Worm (Caenorhabditis elegans) whole organism, L1 larva: ENCODE results near the gene ucr-1.

Experiments used
- C34B4.2 ChIP-seq: sonication (generic microtip); optimal IDR thresholded peaks from 2 replicates; lab custom pipeline; 2017; ENCODE audit warnings: mild to moderate bottlenecking, missing genetic modification characterization, missing compliant biosample characterization
- F16B12.6 ChIP-seq: fragments of 150-350 bp; optimal IDR thresholded peaks from 2 replicates; lab custom pipeline; 2014; ENCODE audit warnings: missing biosample characterization, missing genetic modification characterization
- alr-1 ChIP-seq: fragments of 200-800 bp; sonication (Bioruptor generic); optimal IDR thresholded peaks from 2 replicates; lab custom pipeline; 2018; ENCODE audit warnings: borderline replicate concordance, mild to moderate bottlenecking, missing genetic modification characterization, missing compliant biosample characterization
- ceh-8 ChIP-seq: fragments of 200-800 bp; sonication (Bioruptor generic); optimal IDR thresholded peaks from 2 replicates; lab custom pipeline; 2018; ENCODE audit warnings: mild to moderate bottlenecking, missing genetic modification characterization, moderate library complexity, missing compliant biosample characterization
- dsc-1 ChIP-seq: sonication (generic microtip); optimal IDR thresholded peaks from 2 replicates; lab custom pipeline; 2016; ENCODE audit warnings: mild to moderate bottlenecking, missing genetic modification characterization, missing compliant biosample characterization
- efl-1 ChIP-seq, 4 experiments: fragments of 150-350 bp; optimal IDR thresholded peaks in 3 of 4; peaks in 1 of 4; 1 replicate in 1 of 4; 2 replicates in 3 of 4; lab custom pipeline; 2014; ENCODE audit warnings: missing biosample characterization in 2 of 4, missing genetic modification characterization in 2 of 4, missing genetic modification reagents in 2 of 4
- egl-27 ChIP-seq, 2 experiments: fragments of 150-350 bp in 1 of 2; sonication (generic microtip); optimal IDR thresholded peaks; 3 replicates each; lab custom pipeline; 2017 to 2018; ENCODE audit warnings: missing biosample characterization in 2 of 2, missing genetic modification characterization in 2 of 2, missing genetic modification reagents in 2 of 2
- fkh-8 ChIP-seq: sonication (generic microtip); optimal IDR thresholded peaks from 2 replicates; lab custom pipeline; 2016; ENCODE audit warnings: mild to moderate bottlenecking, missing genetic modification characterization, missing compliant biosample characterization
- lin-14 ChIP-seq: fragments of 200-800 bp; sonication (Bioruptor generic); optimal IDR thresholded peaks from 2 replicates; lab custom pipeline; 2018; ENCODE audit warnings: mild to moderate bottlenecking, missing genetic modification characterization, moderate library complexity, missing compliant biosample characterization
- lin-35 ChIP-seq, 2 experiments: fragments of 150-350 bp; optimal IDR thresholded peaks; 2 replicates each; lab custom pipeline; 2014; ENCODE audit warnings: missing biosample characterization in 2 of 2, missing genetic modification characterization in 2 of 2, missing genetic modification reagents in 2 of 2
- nhr-71 ChIP-seq: sonication (generic microtip); optimal IDR thresholded peaks from 2 replicates; lab custom pipeline; 2016; ENCODE audit warnings: mild to moderate bottlenecking, missing genetic modification characterization, moderate library complexity, missing compliant biosample characterization
- nhr-85 ChIP-seq: sonication (generic microtip); peaks from one replicate; lab custom pipeline; 2016; ENCODE audit warnings: missing genetic modification characterization, inconsistent platforms, missing compliant biosample characterization
- tbx-2 ChIP-seq: sonication (generic microtip); optimal IDR thresholded peaks from 2 replicates; lab custom pipeline; 2016; ENCODE audit warnings: missing genetic modification characterization, missing compliant biosample characterization
- zip-4 ChIP-seq: fragments of 200-800 bp; sonication (Bioruptor generic); optimal IDR thresholded peaks from 2 replicates; lab custom pipeline; 2018; ENCODE audit warnings: mild to moderate bottlenecking, missing genetic modification characterization, moderate library complexity, missing compliant biosample characterization

Gene ucr-1

ce11 chrIII:5642692-5643091 lies 50.8 kb downstream of the ucr-1 start:
- peak; percentile 5 for TF ChIP-seq lin-14 (GFP tag; lab: Kevin White, UChicago)
- peak; percentile 2 for TF ChIP-seq ceh-8 (GFP tag; lab: Kevin White, UChicago)
- no peak for TF ChIP-seq lin-35 (GFP tag; optimal IDR thresholded peaks at IDR 0.05; lab: Kevin White, UChicago)
- TF ChIP-seq efl-1 (optimal IDR thresholded peaks at IDR 0.05; lab: Kevin White, UChicago): no peak
- TF ChIP-seq efl-1 (GFP tag; optimal IDR thresholded peaks at IDR 0.05 in 1 of 2; lab: Kevin White, UChicago): peak in 1 of 2 experiments; percentile 49
- TF ChIP-seq dsc-1: peak; percentile 19
- no peak for TF ChIP-seq egl-27 (tag; optimal IDR thresholded peaks at IDR 0.05; lab: Kevin White, UChicago)
- TF ChIP-seq nhr-71 (tag; lab: Kevin White, UChicago): peak; percentile 21
- no peak for TF ChIP-seq alr-1 (tag; lab: Kevin White, UChicago)
- TF ChIP-seq nhr-85 (tag; lab: Kevin White, UChicago): peak; percentile 46
- TF ChIP-seq zip-4 (GFP tag; lab: Kevin White, UChicago): no peak
- TF ChIP-seq F16B12.6 (tag; lab: Kevin White, UChicago): no peak
- TF ChIP-seq tbx-2: no peak
- no peak for TF ChIP-seq C34B4.2
- TF ChIP-seq fkh-8 (tag; lab: Kevin White, UChicago): peak; percentile 56
